Worm (Caenorhabditis elegans): ENCODE measurements around the gene srh-59.

The srh-59 gene

ce11 chrII:3567576-3567975 is 14.3 kb upstream of the srh-59 start (continued):
- TF ChIP-seq D2030.7 (GFP tag; IDR thresholded peaks at IDR 0.05): peak; percentile 90

- no peak for TF ChIP-seq nfya-2 (GFP tag; IDR thresholded peaks at IDR 0.05)
- TF ChIP-seq akir-1 (GFP tag; optimal IDR thresholded peaks at IDR 0.05): no peak
- TF ChIP-seq lsl-1 (GFP tag; optimal IDR thresholded peaks at IDR 0.05): no peak
- no peak for TF ChIP-seq ztf-25 (GFP tag; IDR thresholded peaks at IDR 0.05)
- TF ChIP-seq pbrm-1 (GFP tag; IDR thresholded peaks at IDR 0.05): no peak
- no peak for TF ChIP-seq ztf-6 (GFP tag; IDR thresholded peaks at IDR 0.05)
- TF ChIP-seq F52B5.7 (tag; optimal IDR thresholded peaks at IDR 0.05): no peak
- TF ChIP-seq nfyb-1 (GFP tag; IDR thresholded peaks at IDR 0.05): no peak
- no peak for TF ChIP-seq repo-1 (tag; optimal IDR thresholded peaks at IDR 0.05)
- no peak for TF ChIP-seq F23B12.7 (tag; optimal IDR thresholded peaks at IDR 0.05; ENCODE audit: insufficient read depth)
Measured at ce11 chrII:3569118-3569517, 12.7 kb upstream of the srh-59 start, which contains the start of gene clec-127. Gene clec-127 (minus strand): TSS chrII:3569218.

DNA sequence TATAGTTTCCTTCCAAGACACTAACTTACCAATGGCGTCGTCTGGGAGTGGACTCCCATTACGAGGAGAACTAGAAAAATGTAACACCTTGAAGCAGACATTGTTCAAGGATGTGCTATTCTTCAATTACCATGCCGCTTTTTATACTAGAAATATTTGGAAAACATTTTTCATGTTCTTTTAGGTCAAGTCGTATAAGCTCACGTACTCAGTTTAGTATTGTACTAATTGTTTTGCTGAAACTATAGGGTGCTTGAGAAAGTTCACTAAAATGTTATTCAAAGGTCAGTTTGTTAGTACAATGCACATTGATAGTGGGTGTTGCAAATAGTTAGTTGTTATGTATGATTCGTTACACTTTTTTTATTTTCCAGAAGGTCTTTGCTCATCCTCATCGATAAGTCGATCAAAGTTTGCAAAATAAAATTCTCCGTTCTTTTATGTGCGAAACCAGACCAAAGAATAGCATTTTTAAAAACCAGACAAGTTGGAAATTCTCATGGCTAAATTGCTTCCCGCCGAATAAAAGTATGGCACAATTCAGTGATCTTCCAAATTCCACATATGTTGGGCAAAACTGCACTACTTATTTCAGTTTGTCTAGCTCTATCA is 10.8 kb upstream of the srh-59 start, which contains the start of the genes clec-128 and clec-129:
Gene clec-128 (minus strand): TSS at position 101 of the 612 bp plus-strand sequence.
Gene clec-129 (plus strand): TSS at position 562 of the 612 bp plus-strand sequence.
- TF ChIP-seq tlf-1 (GFP tag; optimal IDR thresholded peaks at IDR 0.05): no peak
- TF ChIP-seq egl-18 (GFP tag; IDR thresholded peaks at IDR 0.05): no peak
- TF ChIP-seq mcd-1 (GFP tag; IDR thresholded peaks at IDR 0.05): no peak
- TF ChIP-seq F57C9.4 (tag; optimal IDR thresholded peaks at IDR 0.05): no peak
- TF ChIP-seq snpc-1.1 (tag; optimal IDR thresholded peaks at IDR 0.05; ENCODE audit: insufficient read depth): no peak
- no peak for TF ChIP-seq ceh-91 (GFP tag; IDR thresholded peaks at IDR 0.05)
- no peak for TF ChIP-seq madf-8 (GFP tag; conservative IDR thresholded peaks at IDR 0.05)
- no peak for TF ChIP-seq tbp1 (GFP tag; optimal IDR thresholded peaks at IDR 0.05)
- no peak for TF ChIP-seq bed-1 (GFP tag; IDR thresholded peaks at IDR 0.05)

DNA sequence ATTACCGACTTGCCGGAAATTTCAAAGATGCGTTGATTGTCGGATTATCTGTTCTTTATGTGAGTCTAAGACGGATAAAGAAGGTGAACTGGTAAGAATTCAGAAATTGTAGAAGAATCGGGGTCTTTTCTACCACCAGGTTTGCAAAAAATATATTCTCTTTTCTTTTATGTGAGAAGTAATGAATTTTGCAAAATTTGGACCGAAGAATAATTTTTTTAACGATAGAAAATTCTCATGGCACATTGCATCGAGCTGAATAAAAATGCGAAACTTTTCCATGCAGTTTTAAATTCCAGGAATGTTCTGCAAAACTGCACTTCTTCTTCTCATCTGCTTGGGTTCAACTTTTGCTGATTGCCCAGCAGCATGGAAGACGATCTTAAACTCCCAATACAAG is 8.6 kb upstream of the srh-59 start, which contains the start of gene clec-130:
Gene clec-130 (plus strand): TSS at position 301 of the 400 bp plus-strand sequence.
- TF ChIP-seq tbx-9 (tag; optimal IDR thresholded peaks at IDR 0.05; ENCODE audit: borderline replicate concordance): no peak
- TF ChIP-seq ztf-3 (GFP tag; optimal IDR thresholded peaks at IDR 0.05): no peak
- TF ChIP-seq ceh-79 (tag; optimal IDR thresholded peaks at IDR 0.05): no peak
- no peak for TF ChIP-seq mes-4 (tag; optimal IDR thresholded peaks at IDR 0.05)
- TF ChIP-seq lin-40 (tag; optimal IDR thresholded peaks at IDR 0.05): no peak
- TF ChIP-seq nhr-179 (tag; optimal IDR thresholded peaks at IDR 0.05): no peak
- no peak for TF ChIP-seq F39B2.1 (GFP tag; IDR thresholded peaks at IDR 0.05)
- no peak for TF ChIP-seq athp-1 (tag; optimal IDR thresholded peaks at IDR 0.05)
- no peak for TF ChIP-seq attf-6 (GFP tag; IDR thresholded peaks at IDR 0.05)

ce11 chrII:3576742-3577141 is 5.1 kb upstream of the srh-59 start, which contains the start of gene clec-132:
Gene clec-132 (plus strand): TSS chrII:3577042.
- TF ChIP-seq rpc-1 (optimal IDR thresholded peaks at IDR 0.05) (no peak), rpc-1 (tag; optimal IDR thresholded peaks at IDR 0.05) (no peak), rec-8 (tag; optimal IDR thresholded peaks at IDR 0.05) (no peak), F33H1.4 (GFP tag; IDR thresholded peaks at IDR 0.05) (no peak), zfh-2 (GFP tag; conservative IDR thresholded peaks at IDR 0.05) (no peak)
